Fruit fly (Drosophila melanogaster): Measurements from ENCODE around the gene CG2930.

DNA sequence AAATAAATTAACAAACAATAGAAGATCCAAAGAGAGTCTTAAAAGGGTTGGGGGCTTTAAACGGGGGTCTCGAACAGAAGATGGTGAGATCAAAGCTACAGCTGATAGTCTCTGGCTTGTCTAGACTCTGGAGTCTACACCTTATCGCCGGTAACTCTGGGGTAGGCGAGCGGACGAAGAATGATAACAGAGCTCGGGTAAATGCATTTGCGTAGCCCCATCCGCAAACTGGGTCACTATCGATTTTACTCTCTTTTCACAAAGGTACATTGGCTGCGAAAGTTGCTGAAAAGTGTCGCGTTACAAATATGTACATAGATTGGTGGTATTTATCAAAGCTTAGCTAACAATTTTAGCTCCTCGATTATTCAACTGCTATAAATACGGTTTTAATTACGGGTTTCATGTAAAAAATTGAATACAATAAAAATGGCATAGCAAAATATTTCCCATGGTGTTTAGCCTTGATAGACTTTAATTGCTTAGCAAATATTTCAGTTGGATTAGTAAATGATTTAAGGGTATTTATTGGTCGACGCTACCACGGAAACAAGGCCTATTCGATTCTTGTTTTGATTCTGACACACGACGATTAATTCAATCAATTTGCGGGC, 1.8 kb upstream of the CG2930 start:
- TF ChIP-seq CG17385 (GFP tag; optimal IDR thresholded peaks at IDR 0.05) (no peak), Lim3 (GFP tag; IDR thresholded peaks at IDR 0.05) (no peak), CG6254 (GFP tag; optimal IDR thresholded peaks at IDR 0.05) (no peak), CG17568 (GFP tag; optimal IDR thresholded peaks at IDR 0.05) (no peak)

Measured in whole organism, embryonic.